Fruit fly (Drosophila melanogaster): ENCODE data around the gene bcn92.
A peak's percentile ranks its signal among the peaks of the same experiment; 100 is the strongest.

bcn92 gene

DNA sequence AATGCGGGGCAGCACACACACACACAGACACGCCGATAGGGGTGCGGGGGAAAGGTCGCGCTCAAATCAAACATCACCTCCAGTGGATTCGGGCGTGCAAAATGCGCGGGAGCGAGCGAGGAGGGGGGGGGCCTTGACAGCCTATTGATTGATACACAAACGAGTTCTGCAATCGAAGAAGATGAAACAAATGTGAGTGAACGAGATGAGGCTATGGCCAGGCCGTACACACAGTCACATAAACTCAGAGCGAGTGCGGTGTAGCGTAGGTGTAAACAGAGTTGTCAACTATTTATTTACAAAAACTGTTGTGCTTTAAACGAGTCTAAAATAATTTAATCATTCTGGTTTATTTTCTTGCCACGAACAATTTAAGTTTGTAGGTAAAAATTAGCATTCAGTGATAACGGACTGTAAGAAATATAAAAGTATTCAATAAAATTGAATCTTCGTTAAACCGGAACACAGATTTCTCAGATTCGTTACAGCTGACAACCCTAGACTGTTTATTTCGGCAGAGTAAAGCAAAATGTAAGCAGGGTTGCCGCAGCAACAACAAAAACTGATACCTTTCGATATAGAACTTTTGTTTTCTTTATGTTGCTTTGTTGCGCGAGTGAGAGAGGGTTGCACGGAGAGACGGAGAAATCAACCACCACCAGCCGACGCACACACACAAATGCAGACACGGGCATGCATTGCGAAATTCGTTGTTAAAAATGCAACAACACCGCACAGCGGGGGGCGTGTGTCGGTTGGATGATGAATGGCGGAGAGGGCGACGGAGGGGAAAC, 14.3 kb downstream of the bcn92 start (continued):
- TF ChIP-seq dan (GFP tag; IDR thresholded peaks at IDR 0.05) (0 out of 2 replicates have a peak, but pooled peaks have one; percentile 9), Taf1 (GFP tag; IDR thresholded peaks at IDR 0.05) (peak; percentile 58), Nf-YC (tag; optimal IDR thresholded peaks at IDR 0.05) (peak; percentile 87), Pdp1 (GFP tag; optimal IDR thresholded peaks at IDR 0.05) (peak; percentile 74 to 84), Bgb (GFP tag; IDR thresholded peaks at IDR 0.05; ENCODE audit: partially characterized antibody) (0 out of 2 replicates have a peak, but pooled peaks have one; percentile 5), CG3847 (GFP tag; IDR thresholded peaks at IDR 0.05) (peak; percentile 83), cad (GFP tag; optimal IDR thresholded peaks at IDR 0.05) (no peak), fd96Cb (tag; optimal IDR thresholded peaks at IDR 0.05) (peak; percentile 87), CG13296 (GFP tag; optimal IDR thresholded peaks at IDR 0.05) (peak; percentile 95), MBD-R2 (GFP tag; IDR thresholded peaks at IDR 0.05) (no peak), CG10267 (tag; optimal IDR thresholded peaks at IDR 0.05) (peak; percentile 86), CrebB (tag; optimal IDR thresholded peaks at IDR 0.05) (peak; percentile 85), Optix (GFP tag; IDR thresholded peaks at IDR 0.05) (peak; percentile 39; the same call in 2 of the 3 replicates), CG4360 (GFP tag; IDR thresholded peaks at IDR 0.05) (peak; percentile 85), B-H1 (GFP tag; IDR thresholded peaks at IDR 0.05) (peak; percentile 69), CG15011 (GFP tag; optimal IDR thresholded peaks at IDR 0.05) (peak; percentile 86), Dp (GFP tag; optimal IDR thresholded peaks at IDR 0.05) (no peak), CG18619 (GFP tag; optimal IDR thresholded peaks at IDR 0.05) (peak; percentile 86), CG11723 (GFP tag; optimal IDR thresholded peaks at IDR 0.05) (peak; percentile 83), Ssrp (tag; optimal IDR thresholded peaks at IDR 0.05) (peak; percentile 88), hkb (optimal IDR thresholded peaks at IDR 0.05) (no peak), hkb (GFP tag; IDR thresholded peaks at IDR 0.05) (peak; percentile 92), aop (GFP tag; IDR thresholded peaks at IDR 0.05) (no peak), gcm2 (GFP tag; optimal IDR thresholded peaks at IDR 0.05) (peak; percentile 72), wdn (GFP tag; IDR thresholded peaks at IDR 0.05) (peak; percentile 60; the same call in 1 of the 2 replicates), tx (GFP tag; optimal IDR thresholded peaks at IDR 0.05) (peak; percentile 64), HLH54F (GFP tag; optimal IDR thresholded peaks at IDR 0.05) (peak; percentile 77), CG6791 (GFP tag; IDR thresholded peaks at IDR 0.05; ENCODE audit: partially characterized antibody) (no peak), CG11093 (GFP tag; IDR thresholded peaks at IDR 0.05) (peak; percentile 55; the same call in 2 of the 3 replicates), Doc2 (GFP tag; IDR thresholded peaks at IDR 0.05) (0 out of 2 replicates have a peak, but pooled peaks have one; percentile 26), bowl (GFP tag; IDR thresholded peaks at IDR 0.05) (peak; percentile 43; the same call in 1 of the 2 replicates), NC2α (GFP tag; optimal IDR thresholded peaks at IDR 0.05) (peak; percentile 63), Chrac-16 (GFP tag; optimal IDR thresholded peaks at IDR 0.05) (peak; percentile 77), CG6272 (GFP tag; IDR thresholded peaks at IDR 0.05) (peak; percentile 61), eyg (GFP tag; optimal IDR thresholded peaks at IDR 0.05) (peak; percentile 70), shn (GFP tag; optimal IDR thresholded peaks at IDR 0.05) (peak; percentile 54), knrl (GFP tag; IDR thresholded peaks at IDR 0.05; ENCODE audit: partially characterized antibody) (no peak; the same call in 2 of the 3 replicates), amos (GFP tag; IDR thresholded peaks at IDR 0.05; ENCODE audit: partially characterized antibody) (no peak), jigr1 (GFP tag; IDR thresholded peaks at IDR 0.05) (peak; percentile 64; the same call in 2 of the 3 replicates), CG11456 (GFP tag; IDR thresholded peaks at IDR 0.05) (peak; percentile 69), Hmr (GFP tag; optimal IDR thresholded peaks at IDR 0.05) (peak; percentile 92), CG17802 (tag; optimal IDR thresholded peaks at IDR 0.05) (peak; percentile 66), Trl (optimal IDR thresholded peaks at IDR 0.05) (peak; percentile 2 to 35), Trl (GFP tag; optimal IDR thresholded peaks at IDR 0.05) (peak; percentile 86), D19A (tag; optimal IDR thresholded peaks at IDR 0.05) (peak; percentile 89), schlank (tag; optimal IDR thresholded peaks at IDR 0.05) (peak; percentile 79), Ptx1 (GFP tag; IDR thresholded peaks at IDR 0.05) (peak; percentile 90), CG31224 (GFP tag; IDR thresholded peaks at IDR 0.05) (peak; percentile 53), CG14710 (tag; optimal IDR thresholded peaks at IDR 0.05) (peak; percentile 92)

Data from whole organism, embryonic.